Worm (Caenorhabditis elegans) whole organism, L3 larva: ENCODE results near the gene rpy-1.

ENCODE experiments used
- ama-1 ChIP-seq: fragments of 150-350 bp; optimal IDR thresholded peaks from 2 replicates; lab custom pipeline; 2018
- elt-1 ChIP-seq: fragments of 150-350 bp; optimal IDR thresholded peaks from 2 replicates; lab custom pipeline; 2014; ENCODE audit warnings: missing biosample characterization, missing genetic modification characterization
- eor-1 ChIP-seq, 2 experiments: fragments of 150-350 bp; optimal IDR thresholded peaks; 2 replicates each; lab custom pipeline; 2014 to 2018; ENCODE audit warnings: missing biosample characterization in 2 of 2, missing genetic modification characterization in 2 of 2
- fkh-10 ChIP-seq: sonication (generic microtip); optimal IDR thresholded peaks from 2 replicates; lab custom pipeline; 2017; ENCODE audit warnings: missing biosample characterization, missing genetic modification reagents, missing genetic modification characterization
- lin-15B ChIP-seq: fragments of 150-350 bp; optimal IDR thresholded peaks from 2 replicates; lab custom pipeline; 2014; ENCODE audit warnings: missing biosample characterization, missing genetic modification characterization
- mdl-1 ChIP-seq: fragments of 150-350 bp; optimal IDR thresholded peaks from 2 replicates; lab custom pipeline; 2014; ENCODE audit warnings: missing biosample characterization, missing genetic modification characterization
- nhr-23 ChIP-seq: fragments of 150-350 bp; optimal IDR thresholded peaks from 2 replicates; lab custom pipeline; 2014; ENCODE audit warnings: missing biosample characterization, missing genetic modification reagents, missing genetic modification characterization
- pqm-1 ChIP-seq: fragments of 150-350 bp; optimal IDR thresholded peaks from 2 replicates; lab custom pipeline; 2017; ENCODE audit warnings: missing biosample characterization, missing genetic modification characterization, inconsistent platforms
- skn-1 ChIP-seq: fragments of 150-350 bp; optimal IDR thresholded peaks from 2 replicates; lab custom pipeline; 2014; ENCODE audit warnings: missing biosample characterization, missing genetic modification characterization
- ztf-4 ChIP-seq: fragments of 150-350 bp; optimal IDR thresholded peaks from 2 replicates; lab custom pipeline; 2014; ENCODE audit warnings: missing biosample characterization, missing genetic modification characterization

ce11 chrII:6736066-6736465 is 30.6 kb upstream of the rpy-1 start, which contains the start of gene mrps-18.C:
- TF ChIP-seq nhr-23: no peak
- TF ChIP-seq skn-1 (tag; lab: Kevin White, UChicago): no peak
- TF ChIP-seq ztf-4 (tag; lab: Kevin White, UChicago): no peak
- no peak for TF ChIP-seq mdl-1 (tag; lab: Kevin White, UChicago)
- no peak for TF ChIP-seq ama-1 (lab: Kevin White, UChicago)
- TF ChIP-seq fkh-10: no peak
- TF ChIP-seq elt-1 (tag; lab: Kevin White, UChicago): no peak
- no peak for TF ChIP-seq pqm-1 (tag; lab: Kevin White, UChicago)
- TF ChIP-seq eor-1 (tag; optimal IDR thresholded peaks at IDR 0.05; lab: Kevin White, UChicago): no peak
- TF ChIP-seq lin-15B: no peak
